Fruit fly (Drosophila melanogaster) whole organism, adult: Measurements from ENCODE around the gene CG14174.

Source experiments
- CG14711 ChIP-seq: fragments of 200-800 bp; sonication (Bioruptor generic); optimal IDR thresholded peaks from 2 replicates; lab custom pipeline; 2018; ENCODE audit warnings: missing biosample characterization, mild to moderate bottlenecking, missing genetic modification characterization, moderate library complexity
- Crg-1 ChIP-seq: fragments of 200-800 bp; sonication (Bioruptor generic); optimal IDR thresholded peaks from 2 replicates; lab custom pipeline; 2016; ENCODE audit warnings: missing biosample characterization, missing genetic modification characterization
- bab1 ChIP-seq: fragments of 200-800 bp; sonication (Bioruptor generic); optimal IDR thresholded peaks from 3 replicates; lab custom pipeline; 2019; ENCODE audit warnings: missing biosample characterization, mild to moderate bottlenecking, missing genetic modification characterization, moderate library complexity

- TF ChIP-seq CG14711 (tag; lab: Kevin White, UChicago) (no peak), Crg-1 (GFP tag; lab: Kevin White, UChicago) (no peak), bab1 (GFP tag; lab: Kevin White, UChicago) (no peak)
Measured at dm6 chr3L:9765710-9766005, 46.5 kb downstream of the CG14174 start.
